Fruit fly (Drosophila melanogaster): Measurements from ENCODE around the gene trol.

- TF ChIP-seq usp (GFP tag; optimal IDR thresholded peaks at IDR 0.05), result no peak
- no peak for TF ChIP-seq psq (optimal IDR thresholded peaks at IDR 0.05)
- TF ChIP-seq Dll (optimal IDR thresholded peaks at IDR 0.05), result no peak
Measured at dm6 chrX:2581793-2582503, 36.7 kb upstream of the trol start.

All from whole organism.